Worm (Caenorhabditis elegans) whole organism, young adult: ENCODE data around the gene Y19D2B.1.
"Not testable (repeated sequence)": the region's sequence is repeated elsewhere in the genome, so short reads cannot be mapped to it uniquely, and the experiment has no call there.

Source experiments
- B0019.2 ChIP-seq: fragments of 200-800 bp; sonication (Bioruptor generic); conservative IDR thresholded peaks from 2 replicates; pipeline ENCODE4 v1.3.6; 2022; ENCODE audit warnings: missing genetic modification reagents, missing genetic modification characterization, missing compliant biosample characterization
- B0261.1 ChIP-seq: sonication (generic microtip); optimal IDR thresholded peaks from 2 replicates; lab custom pipeline; 2016; ENCODE audit warnings: mild to moderate bottlenecking, missing genetic modification characterization, moderate library complexity, missing compliant biosample characterization
- B0336.3 ChIP-seq: fragments of 200-800 bp; sonication (Bioruptor generic); IDR thresholded peaks from 2 replicates; pipeline ENCODE4 v1.3.6; 2022; ENCODE audit warnings: missing genetic modification characterization, missing compliant biosample characterization
- C17E4.6 ChIP-seq: fragments of 200-800 bp; sonication (Bioruptor generic); IDR thresholded peaks from 2 replicates; pipeline ENCODE4 v1.3.6; 2022; ENCODE audit warnings: missing genetic modification reagents, missing genetic modification characterization, missing compliant biosample characterization
- F22D6.2 ChIP-seq: sonication (generic microtip); optimal IDR thresholded peaks from 2 replicates; lab custom pipeline; 2016; ENCODE audit warnings: mild to moderate bottlenecking, missing genetic modification characterization, missing compliant biosample characterization
- F23B12.7 ChIP-seq: sonication (generic microtip); optimal IDR thresholded peaks from 2 replicates; lab custom pipeline; 2017; ENCODE audit warnings: missing genetic modification characterization, mild to moderate bottlenecking, missing compliant biosample characterization, antibody characterized with exemption, moderate library complexity; ENCODE audit not compliant: insufficient read depth
- F49E8.2 ChIP-seq: sonication (generic microtip); optimal IDR thresholded peaks from 3 replicates; lab custom pipeline; 2017; ENCODE audit warnings: missing genetic modification characterization, mild to moderate bottlenecking, missing compliant biosample characterization, antibody characterized with exemption, moderate library complexity; ENCODE audit not compliant: insufficient read depth
- F57C9.4 ChIP-seq: sonication (generic microtip); optimal IDR thresholded peaks from 2 replicates; lab custom pipeline; 2017; ENCODE audit warnings: mild to moderate bottlenecking, missing genetic modification characterization, missing compliant biosample characterization
- Y53F4B.3 ChIP-seq: fragments of 200-800 bp; sonication (Bioruptor generic); IDR thresholded peaks from 2 replicates; pipeline ENCODE4 v1.3.6; 2022; ENCODE audit warnings: missing genetic modification reagents, missing genetic modification characterization, missing compliant biosample characterization
- Y95B8A.8 ChIP-seq: fragments of 200-800 bp; sonication (Bioruptor generic); IDR thresholded peaks from 2 replicates; pipeline ENCODE4 v1.3.6; 2022; ENCODE audit warnings: missing genetic modification reagents, missing genetic modification characterization, missing compliant biosample characterization
- ama-1 ChIP-seq, 3 experiments: fragments of 150-350 bp in 1 of 3; sonication (generic microtip) in 2 of 3; optimal IDR thresholded peaks; 2 replicates each; lab custom pipeline; 2014 to 2018; ENCODE audit warnings: missing biosample characterization in 2 of 3, missing genetic modification characterization in 2 of 3, missing genetic modification reagents in 2 of 3
- aptf-2 ChIP-seq: fragments of 200-800 bp; sonication (Bioruptor generic); conservative IDR thresholded peaks from 2 replicates; pipeline ENCODE4 v1.3.6; 2022; ENCODE audit warnings: missing genetic modification reagents, missing genetic modification characterization, missing compliant biosample characterization
- cebp-1 ChIP-seq, 2 experiments: fragments of 200-800 bp in 1 of 2; sonication (Bioruptor generic) in 1 of 2; sonication (generic microtip) in 1 of 2; IDR thresholded peaks in 1 of 2; optimal IDR thresholded peaks in 1 of 2; 2 replicates each; pipeline versions ENCODE4 v1.3.6 to Lab custom; 2017 to 2022; ENCODE audit warnings: missing compliant biosample characterization in 2 of 2, missing genetic modification characterization in 2 of 2, mild to moderate bottlenecking in 1 of 2, missing genetic modification reagents in 1 of 2, moderate library complexity in 1 of 2
- cebp-2 ChIP-seq: fragments of 200-800 bp; sonication (Bioruptor generic); IDR thresholded peaks from 2 replicates; pipeline ENCODE4 v1.3.6; 2022; ENCODE audit warnings: missing genetic modification characterization, missing compliant biosample characterization
- hlh-12 ChIP-seq: sonication (generic microtip); optimal IDR thresholded peaks from 2 replicates; lab custom pipeline; 2016; ENCODE audit warnings: missing genetic modification characterization, missing compliant biosample characterization
- hsf-1 ChIP-seq: fragments of 200-800 bp; sonication (Bioruptor generic); IDR thresholded peaks from 2 replicates; pipeline ENCODE4 v1.3.6; 2022; ENCODE audit warnings: missing genetic modification reagents, missing genetic modification characterization, missing compliant biosample characterization
- let-526 ChIP-seq: fragments of 200-800 bp; sonication (Bioruptor generic); IDR thresholded peaks from 2 replicates; pipeline ENCODE4 v1.3.6; 2022; ENCODE audit warnings: missing genetic modification reagents, missing genetic modification characterization, missing compliant biosample characterization
- lir-1 ChIP-seq: fragments of 200-800 bp; sonication (Bioruptor generic); conservative IDR thresholded peaks from 2 replicates; pipeline ENCODE4 v1.3.6; 2022; ENCODE audit warnings: missing genetic modification reagents, missing genetic modification characterization, missing compliant biosample characterization
- madf-6 ChIP-seq: fragments of 200-800 bp; sonication (Bioruptor generic); IDR thresholded peaks from 2 replicates; pipeline ENCODE4 v1.3.6; 2022; ENCODE audit warnings: missing genetic modification reagents, missing genetic modification characterization, missing compliant biosample characterization
- madf-8 ChIP-seq: fragments of 200-800 bp; sonication (Bioruptor generic); conservative IDR thresholded peaks from 2 replicates; pipeline ENCODE4 v1.3.6; 2022; ENCODE audit warnings: missing genetic modification reagents, missing genetic modification characterization, missing compliant biosample characterization
- nhr-80 ChIP-seq: sonication (generic microtip); optimal IDR thresholded peaks from 2 replicates; lab custom pipeline; 2016; ENCODE audit warnings: missing genetic modification characterization, missing compliant biosample characterization
- pbrm-1 ChIP-seq: fragments of 200-800 bp; sonication (Bioruptor generic); IDR thresholded peaks from 2 replicates; pipeline ENCODE4 v1.3.6; 2022; ENCODE audit warnings: missing genetic modification reagents, missing genetic modification characterization, missing compliant biosample characterization
- pha-4 ChIP-seq: fragments of 150-350 bp; sonication (generic microtip); optimal IDR thresholded peaks from 2 replicates; lab custom pipeline; 2014; ENCODE audit warnings: missing biosample characterization, missing genetic modification reagents, missing genetic modification characterization
- rpc-1 ChIP-seq, 2 experiments: fragments of 150-350 bp in 1 of 2; sonication (generic microtip) in 1 of 2; optimal IDR thresholded peaks; 2 replicates each; lab custom pipeline; 2014 to 2018; ENCODE audit warnings: missing biosample characterization in 1 of 2, missing genetic modification characterization in 1 of 2, missing genetic modification reagents in 1 of 2, missing genotype in 1 of 2
- sdz-38 ChIP-seq: sonication (generic microtip); optimal IDR thresholded peaks from 2 replicates; lab custom pipeline; 2016; ENCODE audit warnings: missing genotype, missing genetic modification characterization, missing compliant biosample characterization
- snpc-1.1 ChIP-seq: sonication (generic microtip); optimal IDR thresholded peaks from 2 replicates; lab custom pipeline; 2017; ENCODE audit warnings: missing genetic modification characterization, mild to moderate bottlenecking, missing compliant biosample characterization, antibody characterized with exemption, moderate library complexity, missing genotype, missing genetic modification reagents; ENCODE audit not compliant: insufficient read depth
- snpc-3.4 ChIP-seq: sonication (generic microtip); optimal IDR thresholded peaks from 2 replicates; lab custom pipeline; 2017; ENCODE audit warnings: missing genetic modification characterization, mild to moderate bottlenecking, missing compliant biosample characterization, antibody characterized with exemption, moderate library complexity, missing genotype, missing genetic modification reagents
- somi-1 ChIP-seq: fragments of 200-800 bp; sonication (Bioruptor generic); optimal IDR thresholded peaks from 2 replicates; lab custom pipeline; 2018; ENCODE audit warnings: mild to moderate bottlenecking, missing genetic modification characterization, missing compliant biosample characterization
- tbx-9 ChIP-seq: sonication (generic microtip); optimal IDR thresholded peaks from 2 replicates; lab custom pipeline; 2016; ENCODE audit warnings: borderline replicate concordance, missing genetic modification characterization, inconsistent platforms, missing compliant biosample characterization
- xnd-1 ChIP-seq: sonication (generic microtip); optimal IDR thresholded peaks from 2 replicates; lab custom pipeline; 2016; ENCODE audit warnings: missing genotype, missing genetic modification reagents, missing genetic modification characterization, missing compliant biosample characterization
- ztf-28 ChIP-seq: fragments of 200-800 bp; sonication (Bioruptor generic); IDR thresholded peaks from 2 replicates; pipeline ENCODE4 v1.3.6; 2022; ENCODE audit warnings: missing genetic modification reagents, missing genetic modification characterization, missing compliant biosample characterization

Y19D2B.1 gene

ce11 chrII:10922874-10923273, at the start of gene Y19D2B.1:
Y19D2B.1 (minus strand) TSS chrII:10922974.
- not testable (repeated sequence) for TF ChIP-seq ama-1 (optimal IDR thresholded peaks at IDR 0.05; lab: Kevin White, UChicago); ama-1 (GFP tag; optimal IDR thresholded peaks at IDR 0.05; lab: Kevin White, UChicago); madf-6 (GFP tag; lab: Robert Waterston, UW); hlh-12 (tag; lab: Kevin White, UChicago)
- TF ChIP-seq, all 124 proteins: peak for 0; not testable (repeated sequence) for 124

DNA sequence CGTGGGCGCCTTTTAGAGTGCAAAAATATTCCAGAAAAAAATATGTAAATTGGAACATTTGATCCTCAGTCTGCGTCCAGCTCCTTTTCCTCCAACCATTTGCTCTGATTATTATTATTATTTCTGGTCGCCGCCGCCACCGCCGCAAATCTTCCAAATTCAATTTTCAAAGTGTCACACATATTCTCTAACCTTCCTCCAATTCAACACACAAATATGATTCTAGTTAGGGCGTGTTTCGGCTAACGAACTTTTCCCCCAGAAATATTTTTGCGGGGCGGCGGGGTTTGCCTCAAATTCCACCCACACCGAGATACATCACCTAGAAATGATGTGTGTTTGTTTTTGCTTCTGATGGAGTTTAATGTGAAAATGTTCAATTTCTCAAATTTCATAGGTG, 48.9 kb upstream of the Y19D2B.1 start:
- TF ChIP-seq B0261.1 (tag; lab: Kevin White, UChicago) (no peak), sdz-38 (no peak), madf-8 (GFP tag; lab: Robert Waterston, UW) (no peak), pbrm-1 (no peak), B0019.2 (GFP tag; lab: Robert Waterston, UW) (no peak), somi-1 (GFP tag; lab: Kevin White, UChicago) (no peak), cebp-2 (no peak), nhr-80 (tag; lab: Kevin White, UChicago) (no peak), F49E8.2 (no peak), lir-1 (no peak), ztf-28 (GFP tag; lab: Robert Waterston, UW) (no peak), xnd-1 (tag; lab: Kevin White, UChicago) (no peak), snpc-1.1 (tag; lab: Kevin White, UChicago) (no peak)

DNA sequence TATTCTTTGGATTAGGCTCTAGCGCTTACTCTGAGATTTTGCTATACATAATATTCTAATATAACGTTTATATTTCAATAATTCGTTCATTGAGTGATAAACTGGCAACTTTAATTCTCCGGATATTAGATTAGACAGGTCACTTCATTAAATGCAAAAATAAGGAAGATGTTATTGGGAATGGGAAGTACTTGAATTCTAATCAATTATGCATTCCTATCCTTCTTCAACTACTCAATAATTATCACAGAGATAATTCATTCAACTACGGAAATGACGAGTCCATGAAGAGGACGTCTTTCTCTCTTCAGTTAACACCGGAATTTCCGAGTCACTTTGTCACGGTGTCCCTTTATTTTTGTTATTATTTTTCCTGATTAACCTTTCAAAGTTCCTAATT, 47.9 kb upstream of the Y19D2B.1 start:
- TF ChIP-seq madf-6 (GFP tag; lab: Robert Waterston, UW): no peak

DNA sequence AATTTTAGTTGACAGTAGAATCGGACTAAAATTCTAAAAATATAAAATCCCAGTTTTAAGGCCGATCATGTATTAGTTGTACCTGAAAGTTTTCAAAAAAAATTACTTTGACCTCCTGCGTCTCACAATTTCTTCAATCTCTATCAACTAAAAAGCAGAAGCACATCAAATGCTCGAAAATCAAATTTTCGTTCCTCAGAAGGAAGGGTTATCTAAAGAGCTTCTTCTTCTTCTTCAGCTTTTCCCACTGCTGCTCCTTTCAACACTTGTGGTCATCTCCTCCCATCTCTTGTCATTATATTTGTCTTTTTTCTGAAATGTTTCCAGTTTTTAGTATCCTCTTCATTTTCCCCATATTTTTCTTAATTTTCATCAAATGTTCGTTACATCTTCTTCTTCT, 42.0 kb upstream of the Y19D2B.1 start:
- TF ChIP-seq Y53F4B.3 (GFP tag; lab: Robert Waterston, UW) (no peak), F23B12.7 (tag; lab: Kevin White, UChicago) (no peak)

ce11 chrII:10959676-10960075, 36.9 kb upstream of the Y19D2B.1 start:
- TF ChIP-seq aptf-2 (GFP tag; lab: Robert Waterston, UW) (no peak), let-526 (no peak), pha-4 (tag; lab: Kevin White, UChicago) (no peak), snpc-3.4 (tag; lab: Kevin White, UChicago) (no peak), cebp-1 (GFP tag; IDR thresholded peaks at IDR 0.05; lab: Robert Waterston, UW) (no peak), cebp-1 (tag; optimal IDR thresholded peaks at IDR 0.05; lab: Kevin White, UChicago) (no peak), C17E4.6 (no peak), F57C9.4 (tag; lab: Kevin White, UChicago) (no peak), Y95B8A.8 (GFP tag; lab: Robert Waterston, UW) (no peak), rpc-1 (optimal IDR thresholded peaks at IDR 0.05; lab: Kevin White, UChicago) (no peak), rpc-1 (tag; optimal IDR thresholded peaks at IDR 0.05; lab: Kevin White, UChicago) (no peak), hsf-1 (no peak), snpc-1.1 (tag; lab: Kevin White, UChicago) (no peak), B0336.3 (GFP tag; lab: Robert Waterston, UW) (no peak), tbx-9 (tag; lab: Kevin White, UChicago) (no peak), F22D6.2 (tag; lab: Kevin White, UChicago) (no peak)
